Worm (Caenorhabditis elegans) whole organism, L4/young adult: ENCODE results near the gene C24H11.1.

Experiments used
- W03F9.2 ChIP-seq: fragments of 150-350 bp; optimal IDR thresholded peaks from 2 replicates; lab custom pipeline; 2014; ENCODE audit warnings: missing biosample characterization, missing genetic modification characterization
- dao-5 ChIP-seq: sonication (generic microtip); optimal IDR thresholded peaks from 2 replicates; lab custom pipeline; 2016; ENCODE audit warnings: missing genotype, missing genetic modification characterization, moderate library complexity, missing compliant biosample characterization
- him-1 ChIP-seq: sonication (generic microtip); optimal IDR thresholded peaks from 2 replicates; lab custom pipeline; 2016; ENCODE audit warnings: missing genotype, missing genetic modification reagents, missing genetic modification characterization, missing compliant biosample characterization

DNA sequence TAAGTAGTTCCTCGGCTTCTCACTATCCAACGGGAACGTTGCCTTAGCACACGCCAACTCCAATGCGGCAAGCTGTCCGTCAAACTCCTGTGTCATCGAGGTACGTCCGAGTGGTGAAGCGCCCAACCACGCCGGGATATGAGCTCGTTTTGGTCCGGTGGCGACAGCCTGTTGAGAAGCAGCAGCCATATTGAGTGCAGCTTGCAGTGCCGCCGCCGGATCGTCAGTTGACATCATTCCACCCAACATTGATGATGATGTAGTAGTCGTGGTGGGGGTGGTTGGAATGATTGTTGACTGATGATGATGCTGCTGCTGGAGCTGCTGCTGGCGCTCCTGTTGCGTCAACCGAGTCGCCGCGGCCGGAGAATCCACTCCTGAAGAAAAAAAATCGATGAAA, 46.0 kb downstream of the C24H11.1 start:
- no peak for TF ChIP-seq W03F9.2
- TF ChIP-seq dao-5 (tag; lab: Kevin White, UChicago): no peak
- no peak for TF ChIP-seq him-1 (tag; lab: Kevin White, UChicago)
